Fruit fly (Drosophila melanogaster): ENCODE results near the gene rdgB.

The rdgB gene

DNA sequence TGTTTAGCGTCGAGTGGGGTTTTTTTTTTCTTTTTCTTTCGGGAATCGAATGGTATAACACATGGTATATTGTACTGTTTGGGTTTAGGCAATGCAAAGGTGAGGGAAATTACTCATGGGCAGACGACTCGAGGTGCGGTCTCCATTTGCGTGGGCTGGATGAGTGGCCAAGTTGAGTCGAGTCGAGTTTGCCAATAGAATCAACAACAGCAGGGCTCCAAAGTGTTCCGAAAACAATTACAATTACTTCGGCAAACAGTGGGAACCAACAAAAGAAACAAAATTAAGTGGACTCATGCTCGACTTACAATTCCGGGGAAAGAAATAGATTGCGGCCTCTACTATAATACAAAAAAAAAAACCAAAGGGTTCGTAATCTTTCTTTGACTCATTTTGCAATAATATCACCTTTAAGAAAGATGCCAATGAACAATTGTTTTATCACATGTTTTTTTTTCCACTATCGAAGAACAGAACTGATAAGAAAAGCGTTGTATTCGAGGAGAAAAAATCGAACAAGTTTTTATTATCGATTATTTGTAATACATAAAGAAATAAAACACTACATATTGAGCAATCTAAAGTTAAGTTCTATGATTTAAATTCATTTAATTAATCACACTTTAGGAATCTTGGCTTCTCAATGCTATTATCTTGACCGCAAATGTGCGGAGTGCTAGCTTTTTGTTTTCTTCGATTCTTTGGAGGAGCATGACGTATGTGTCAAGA lies 57.9 kb downstream of the rdgB start (continued):
- TF ChIP-seq stc (GFP tag; IDR thresholded peaks at IDR 0.05) (no peak), CG3847 (GFP tag; IDR thresholded peaks at IDR 0.05) (no peak), CG32772 (GFP tag; IDR thresholded peaks at IDR 0.05) (no peak), Blimp-1 (GFP tag; optimal IDR thresholded peaks at IDR 0.05) (no peak), ap (GFP tag; IDR thresholded peaks at IDR 0.05) (no peak), C15 (GFP tag; IDR thresholded peaks at IDR 0.05) (no peak), CG13775 (GFP tag; optimal IDR thresholded peaks at IDR 0.05) (peak; percentile 14), CG4404 (GFP tag; IDR thresholded peaks at IDR 0.05) (no peak), btn (GFP tag; optimal IDR thresholded peaks at IDR 0.05) (no peak), CG16779 (GFP tag; IDR thresholded peaks at IDR 0.05) (no peak), Hey (tag; optimal IDR thresholded peaks at IDR 0.05) (no peak), Spps (tag; optimal IDR thresholded peaks at IDR 0.05) (no peak), HmgD (GFP tag; optimal IDR thresholded peaks at IDR 0.05) (no peak), CG32767 (GFP tag; IDR thresholded peaks at IDR 0.05) (no peak), CG4328 (GFP tag; optimal IDR thresholded peaks at IDR 0.05) (no peak), Ptx1 (GFP tag; IDR thresholded peaks at IDR 0.05) (no peak), CG8359 (GFP tag; optimal IDR thresholded peaks at IDR 0.05; ENCODE audit: borderline replicate concordance) (no peak), otp (GFP tag; IDR thresholded peaks at IDR 0.05) (peak; percentile 33; the same call in 1 of the 3 replicates), chm (GFP tag; IDR thresholded peaks at IDR 0.05) (0 out of 2 replicates have a peak, but pooled peaks have one; percentile 29), CkIIα-i1 (GFP tag; IDR thresholded peaks at IDR 0.05) (no peak), CG8388 (GFP tag; optimal IDR thresholded peaks at IDR 0.05) (peak; percentile 19), sens (GFP tag) (peak; percentile 85), bsh (GFP tag; optimal IDR thresholded peaks at IDR 0.05) (peak in 1 of 2 experiments; percentile 21), sr (GFP tag; IDR thresholded peaks at IDR 0.05) (0 out of 3 replicates have a peak, but pooled peaks have one; percentile 33), h (optimal IDR thresholded peaks at IDR 0.05) (no peak), CG12744 (GFP tag; optimal IDR thresholded peaks at IDR 0.05) (no peak), z (GFP tag; IDR thresholded peaks at IDR 0.05) (peak; percentile 80), CG6813 (GFP tag; optimal IDR thresholded peaks at IDR 0.05) (peak; percentile 4), cwo (GFP tag; optimal IDR thresholded peaks at IDR 0.05) (peak; percentile 6), CG7556 (GFP tag; optimal IDR thresholded peaks at IDR 0.05) (peak; percentile 30), Dip2 (GFP tag; IDR thresholded peaks at IDR 0.05) (no peak), CG2202 (tag; optimal IDR thresholded peaks at IDR 0.05) (peak; percentile 4), dpn (GFP tag; optimal IDR thresholded peaks at IDR 0.05) (peak in 1 of 2 experiments; percentile 14), lilli (GFP tag; optimal IDR thresholded peaks at IDR 0.05) (peak; percentile 35), ara (GFP tag; IDR thresholded peaks at IDR 0.05) (peak; percentile 6; the same call in 1 of the 2 replicates), CG13287 (GFP tag; IDR thresholded peaks at IDR 0.05; ENCODE audit: partially characterized antibody) (no peak), chn (GFP tag; optimal IDR thresholded peaks at IDR 0.05) (no peak), toy (GFP tag; IDR thresholded peaks at IDR 0.05) (no peak), Atf3 (GFP tag; optimal IDR thresholded peaks at IDR 0.05) (no peak), CG2120 (GFP tag; optimal IDR thresholded peaks at IDR 0.05) (peak; percentile 53), dysf (GFP tag; IDR thresholded peaks at IDR 0.05) (0 out of 3 replicates have a peak, but pooled peaks have one; percentile 25), CG4707 (GFP tag; optimal IDR thresholded peaks at IDR 0.05) (no peak), kah (GFP tag; optimal IDR thresholded peaks at IDR 0.05) (no peak), CG9437 (GFP tag; optimal IDR thresholded peaks at IDR 0.05) (peak; percentile 27), CG2199 (GFP tag; IDR thresholded peaks at IDR 0.05) (no peak), ci (GFP tag; IDR thresholded peaks at IDR 0.05) (peak; percentile 67; the same call in 2 of the 3 replicates), CG3407 (GFP tag; optimal IDR thresholded peaks at IDR 0.05) (peak; percentile 42), CG10543 (GFP tag; optimal IDR thresholded peaks at IDR 0.05) (no peak), CG12391 (tag; optimal IDR thresholded peaks at IDR 0.05) (no peak), Rfx (GFP tag; IDR thresholded peaks at IDR 0.05) (peak; percentile 7; the same call in 1 of the 2 replicates), br (optimal IDR thresholded peaks at IDR 0.05) (no peak)
